Fruit fly (Drosophila melanogaster) whole organism, embryonic: ENCODE measurements around the gene CG45061.

Source experiments
- Asciz ChIP-seq: fragments of 200-800 bp; sonication (Bioruptor generic); optimal IDR thresholded peaks from 2 replicates; lab custom pipeline; 2017; ENCODE audit warnings: missing biosample characterization, mild to moderate bottlenecking, missing genetic modification characterization, missing genetic modification reagents
- Awh ChIP-seq: fragments of 200-800 bp; sonication (Bioruptor generic); IDR thresholded peaks from 2 replicates; pipeline ENCODE4, ENCODE4 v1.3.6; 2022; ENCODE audit warnings: missing biosample characterization, missing genetic modification characterization
- Bgb ChIP-seq: fragments of 200-800 bp; sonication (Bioruptor generic); IDR thresholded peaks from 2 replicates; pipeline ENCODE4 v1.3.6; 2022; ENCODE audit warnings: missing biosample characterization, missing genetic modification characterization; ENCODE audit not compliant: partially characterized antibody
- CG11456 ChIP-seq: fragments of 200-800 bp; sonication (Bioruptor generic); IDR thresholded peaks from 3 replicates; pipeline ENCODE4 v1.3.6; 2022; ENCODE audit warnings: missing biosample characterization, missing genetic modification characterization
- CG11504 ChIP-seq: fragments of 200-800 bp; sonication (Bioruptor generic); optimal IDR thresholded peaks from 3 replicates; lab custom pipeline; 2019; ENCODE audit warnings: missing biosample characterization, mild to moderate bottlenecking, missing genetic modification characterization, moderate library complexity
- CG11696 ChIP-seq: fragments of 200-800 bp; sonication (Bioruptor generic); IDR thresholded peaks from 2 replicates; pipeline ENCODE4 v1.3.6; 2022; ENCODE audit warnings: missing biosample characterization, missing genetic modification characterization
- CG11723 ChIP-seq: fragments of 200-800 bp; sonication (Bioruptor generic); optimal IDR thresholded peaks from 2 replicates; lab custom pipeline; 2017; ENCODE audit warnings: missing biosample characterization, mild to moderate bottlenecking, missing genetic modification characterization
- CG12155 ChIP-seq: fragments of 200-800 bp; sonication (Bioruptor generic); optimal IDR thresholded peaks from 3 replicates; lab custom pipeline; 2016; ENCODE audit warnings: missing biosample characterization, missing genetic modification characterization
- CG1233 ChIP-seq: fragments of 200-800 bp; sonication (Bioruptor generic); optimal IDR thresholded peaks from 4 replicates; lab custom pipeline; 2018; ENCODE audit warnings: missing biosample characterization, mild to moderate bottlenecking, missing genetic modification characterization
- CG12659 ChIP-seq: fragments of 200-800 bp; sonication (Bioruptor generic); optimal IDR thresholded peaks from 3 replicates; lab custom pipeline; 2017; ENCODE audit warnings: mild to moderate bottlenecking, missing biosample characterization, missing genetic modification reagents, missing genetic modification characterization
- CG13287 ChIP-seq: fragments of 200-800 bp; sonication (Bioruptor generic); IDR thresholded peaks from 2 replicates; pipeline ENCODE4 v1.3.6; 2022; ENCODE audit warnings: missing biosample characterization, missing genetic modification characterization; ENCODE audit not compliant: partially characterized antibody
- CG13775 ChIP-seq: fragments of 200-800 bp; sonication (Bioruptor generic); optimal IDR thresholded peaks from 3 replicates; lab custom pipeline; 2017; ENCODE audit warnings: missing biosample characterization, mild to moderate bottlenecking, missing genetic modification characterization
- CG17612 ChIP-seq: fragments of 200-800 bp; sonication (Bioruptor generic); IDR thresholded peaks from 2 replicates; pipeline ENCODE4 v1.3.6; 2022; ENCODE audit warnings: missing biosample characterization, missing genetic modification characterization
- CG18476 ChIP-seq: fragments of 200-800 bp; sonication (Bioruptor generic); optimal IDR thresholded peaks from 2 replicates; lab custom pipeline; 2016; ENCODE audit warnings: missing biosample characterization, mild to moderate bottlenecking, missing genetic modification characterization
- CG3281 ChIP-seq: fragments of 200-800 bp; sonication (Bioruptor generic); optimal IDR thresholded peaks from 3 replicates; lab custom pipeline; 2017; ENCODE audit warnings: missing biosample characterization, mild to moderate bottlenecking, missing genetic modification characterization
- CG33557 ChIP-seq: fragments of 200-800 bp; sonication (Bioruptor generic); optimal IDR thresholded peaks from 2 replicates; lab custom pipeline; 2019; ENCODE audit warnings: missing biosample characterization, mild to moderate bottlenecking, missing genetic modification characterization, moderate library complexity
- CG42726 ChIP-seq: fragments of 200-800 bp; sonication (Bioruptor generic); IDR thresholded peaks from 2 replicates; pipeline ENCODE4 v1.3.6; 2022; ENCODE audit warnings: missing biosample characterization, missing genetic modification characterization; ENCODE audit not compliant: partially characterized antibody
- CG4707 ChIP-seq: fragments of 200-800 bp; sonication (Bioruptor generic); optimal IDR thresholded peaks from 2 replicates; lab custom pipeline; 2018; ENCODE audit warnings: missing biosample characterization, mild to moderate bottlenecking, missing genetic modification characterization, moderate library complexity
- CG6272 ChIP-seq: fragments of 200-800 bp; sonication (Bioruptor generic); IDR thresholded peaks from 2 replicates; pipeline ENCODE4 v1.3.6; 2022; ENCODE audit warnings: missing biosample characterization, missing genetic modification characterization
- CG7987 ChIP-seq: fragments of 200-800 bp; sonication (Bioruptor generic); optimal IDR thresholded peaks from 2 replicates; lab custom pipeline; 2018; ENCODE audit warnings: missing biosample characterization, mild to moderate bottlenecking, missing genetic modification characterization, moderate library complexity
- CG9932 ChIP-seq: fragments of 200-800 bp; sonication (Bioruptor generic); IDR thresholded peaks from 2 replicates; pipeline ENCODE4 v1.3.6; 2022; ENCODE audit warnings: missing biosample characterization, missing genetic modification characterization
- CHES-1-like ChIP-seq: fragments of 200-800 bp; sonication (Bioruptor generic); optimal IDR thresholded peaks from 2 replicates; lab custom pipeline; 2016; ENCODE audit warnings: missing biosample characterization, missing genetic modification characterization
- CrebB ChIP-seq: fragments of 200-800 bp; sonication (Bioruptor generic); optimal IDR thresholded peaks from 3 replicates; lab custom pipeline; 2018; ENCODE audit warnings: missing biosample characterization, mild to moderate bottlenecking, missing genetic modification characterization
- Dip2 ChIP-seq: fragments of 200-800 bp; sonication (Bioruptor generic); IDR thresholded peaks from 2 replicates; pipeline ENCODE4 v1.3.6; 2022; ENCODE audit warnings: missing biosample characterization, missing genetic modification characterization
- Dip3 ChIP-seq: fragments of 200-800 bp; sonication (Bioruptor generic); optimal IDR thresholded peaks from 3 replicates; lab custom pipeline; 2016; ENCODE audit warnings: missing biosample characterization, missing genetic modification characterization
- Dref ChIP-seq: fragments of 200-800 bp; sonication (Bioruptor generic); IDR thresholded peaks from 2 replicates; pipeline ENCODE4 v1.3.6; 2022; ENCODE audit warnings: missing biosample characterization, missing genetic modification characterization
- Hmx ChIP-seq: fragments of 200-800 bp; sonication (Bioruptor generic); optimal IDR thresholded peaks from 2 replicates; lab custom pipeline; 2016; ENCODE audit warnings: missing biosample characterization, missing genetic modification characterization
- Hr3 ChIP-seq: fragments of 200-800 bp; sonication (Bioruptor generic); optimal IDR thresholded peaks from 3 replicates; lab custom pipeline; 2016; ENCODE audit warnings: missing biosample characterization, missing genetic modification characterization
- Hr39 ChIP-seq: fragments of >200 bp; optimal IDR thresholded peaks from 2 replicates; lab custom pipeline; 2017
- Hr51 ChIP-seq, 2 experiments: fragments of 200-800 bp; sonication (Bioruptor generic); optimal IDR thresholded peaks; 2 replicates in 1 of 2; 3 replicates in 1 of 2; lab custom pipeline; 2016 to 2018; ENCODE audit warnings: missing biosample characterization in 2 of 2, missing genetic modification characterization in 2 of 2, mild to moderate bottlenecking in 1 of 2, moderate library complexity in 1 of 2
- Ravus ChIP-seq: fragments of 200-800 bp; sonication (Bioruptor generic); IDR thresholded peaks from 2 replicates; pipeline ENCODE4 v1.3.6; 2022; ENCODE audit warnings: missing biosample characterization, missing genetic modification characterization
- Side ChIP-seq: fragments of 200-800 bp; sonication (Bioruptor generic); optimal IDR thresholded peaks from 2 replicates; lab custom pipeline; 2016; ENCODE audit warnings: missing biosample characterization, missing genetic modification characterization
- Taf1 ChIP-seq: fragments of 200-800 bp; sonication (Bioruptor generic); IDR thresholded peaks from 2 replicates; pipeline ENCODE4 v1.3.6; 2022; ENCODE audit warnings: missing biosample characterization, missing genetic modification characterization
- Xbp1 ChIP-seq: fragments of 200-800 bp; sonication (Bioruptor generic); optimal IDR thresholded peaks from 3 replicates; lab custom pipeline; 2016; ENCODE audit warnings: missing biosample characterization, mild to moderate bottlenecking, missing genetic modification characterization
- ase ChIP-seq: fragments of 200-800 bp; sonication (Bioruptor generic); IDR thresholded peaks from 3 replicates; pipeline ENCODE4 v1.3.6; 2022; ENCODE audit warnings: missing biosample characterization, missing genetic modification characterization
- dan ChIP-seq: fragments of 200-800 bp; sonication (Bioruptor generic); IDR thresholded peaks from 2 replicates; pipeline ENCODE4 v1.3.6; 2022; ENCODE audit warnings: missing biosample characterization, missing genetic modification characterization
- ftz-f1 ChIP-seq: fragments of 200-800 bp; sonication (Bioruptor generic); optimal IDR thresholded peaks from 2 replicates; lab custom pipeline; 2016; ENCODE audit warnings: missing biosample characterization, missing genetic modification characterization
- grn ChIP-seq: fragments of 200-800 bp; sonication (Bioruptor generic); optimal IDR thresholded peaks from 3 replicates; lab custom pipeline; 2017; ENCODE audit warnings: missing biosample characterization, missing genetic modification characterization
- hbn ChIP-seq: fragments of 200-800 bp; sonication (Bioruptor generic); IDR thresholded peaks from 2 replicates; pipeline ENCODE4 v1.3.6; 2022; ENCODE audit warnings: missing biosample characterization, missing genetic modification characterization; ENCODE audit not compliant: partially characterized antibody
- jing ChIP-seq: fragments of 200-800 bp; sonication (Bioruptor generic); optimal IDR thresholded peaks from 2 replicates; lab custom pipeline; 2018; ENCODE audit warnings: missing biosample characterization, mild to moderate bottlenecking, missing genetic modification characterization
- lbe ChIP-seq: fragments of 200-800 bp; sonication (Bioruptor generic); optimal IDR thresholded peaks from 2 replicates; lab custom pipeline; 2016; ENCODE audit warnings: missing biosample characterization, mild to moderate bottlenecking, missing genetic modification characterization
- lmd ChIP-seq: fragments of 200-800 bp; sonication (Bioruptor generic); IDR thresholded peaks from 2 replicates; pipeline ENCODE4 v1.3.6; 2022; ENCODE audit warnings: missing biosample characterization, missing genetic modification characterization
- lola ChIP-seq, 3 experiments: fragments of >200 bp in 2 of 3; fragments of 200-800 bp in 1 of 3; sonication (Bioruptor generic) in 1 of 3; optimal IDR thresholded peaks; 2 replicates each; lab custom pipeline; 2017 to 2019; ENCODE audit warnings: missing biosample characterization in 3 of 3, missing genetic modification characterization in 3 of 3, mild to moderate bottlenecking in 1 of 3, moderate library complexity in 1 of 3
- otp ChIP-seq: fragments of 200-800 bp; sonication (Bioruptor generic); IDR thresholded peaks from 3 replicates; pipeline ENCODE4, ENCODE4 v1.3.6; 2022; ENCODE audit warnings: missing biosample characterization, missing genetic modification characterization
- schlank ChIP-seq: fragments of 200-800 bp; sonication (Bioruptor generic); optimal IDR thresholded peaks from 2 replicates; lab custom pipeline; 2018; ENCODE audit warnings: missing biosample characterization, mild to moderate bottlenecking, missing genetic modification characterization
- sens ChIP-seq: fragments of 200-800 bp; sonication (Bioruptor generic); peaks from one replicate; lab custom pipeline; 2016; ENCODE audit warnings: missing biosample characterization, missing genetic modification characterization
- ssp ChIP-seq: fragments of 200-800 bp; sonication (Bioruptor generic); IDR thresholded peaks from 2 replicates; pipeline ENCODE4 v1.3.6; 2022; ENCODE audit warnings: missing biosample characterization, missing genetic modification characterization
- usp ChIP-seq: fragments of >200 bp; optimal IDR thresholded peaks from 2 replicates; lab custom pipeline; 2017; ENCODE audit warnings: missing biosample characterization, missing genetic modification characterization
- vvl ChIP-seq: fragments of 200-800 bp; sonication (Bioruptor generic); IDR thresholded peaks from 2 replicates; pipeline ENCODE4 v1.3.6; 2022; ENCODE audit warnings: missing biosample characterization, missing genetic modification characterization

Gene CG45061

DNA sequence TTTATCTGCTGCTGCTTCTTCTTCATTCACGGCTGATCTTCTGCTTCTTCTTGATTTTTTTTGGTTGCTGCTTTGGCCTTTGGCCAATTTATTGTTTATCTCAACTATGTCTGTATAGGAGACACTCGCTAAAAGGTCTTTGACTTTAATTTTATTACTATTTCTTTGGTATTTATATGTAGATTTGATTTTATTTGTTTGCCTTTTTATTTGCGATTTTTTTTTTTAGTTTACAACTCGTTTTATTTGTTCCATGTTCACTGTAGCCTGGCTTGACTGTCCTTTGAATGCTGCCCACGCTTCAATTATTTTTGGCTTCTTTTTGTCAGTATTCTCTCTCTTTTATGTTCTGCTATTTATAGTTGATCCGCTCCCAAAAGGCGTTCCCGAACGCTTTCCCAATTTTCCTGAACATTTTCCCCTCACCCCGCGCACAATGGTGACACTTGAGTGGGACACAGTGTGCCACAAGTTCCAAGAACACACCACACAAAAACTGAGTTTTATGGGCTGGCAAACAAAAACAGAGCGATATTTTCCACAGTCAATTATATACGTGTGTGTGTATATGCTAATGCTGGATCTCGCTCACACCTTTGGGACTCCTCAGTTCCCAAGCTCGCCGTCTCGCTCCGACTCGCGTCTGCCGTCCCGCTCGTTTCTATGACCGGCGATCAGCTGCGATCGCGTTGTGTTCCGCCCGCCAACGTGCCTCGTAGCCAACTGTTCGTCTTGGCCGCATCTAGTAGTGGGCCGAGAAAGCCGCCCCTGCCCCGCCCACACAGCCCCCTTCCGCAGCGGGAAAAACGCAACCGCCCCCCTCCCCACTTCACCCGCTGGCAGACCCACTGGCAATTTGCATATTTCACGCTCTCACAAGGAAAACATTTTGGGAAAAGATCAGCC is 4.7 kb upstream of the CG45061 start, which contains the start of gene CG15247 (continued):
- TF ChIP-seq CG12155 (GFP tag; lab: Kevin White, UChicago) = peak; percentile 67
- peak; percentile 50 for TF ChIP-seq CG1233 (GFP tag; lab: Kevin White, UChicago)
- peak; percentile 46 for TF ChIP-seq Asciz (GFP tag; lab: Kevin White, UChicago)
- TF ChIP-seq Dref = no peak
- no peak for TF ChIP-seq CG7987 (GFP tag; lab: Kevin White, UChicago)
- TF ChIP-seq Xbp1 (GFP tag; lab: Kevin White, UChicago) = peak; percentile 77
- peak; percentile 82 for TF ChIP-seq vvl (GFP tag; lab: Robert Waterston, UW)
- no peak for TF ChIP-seq Dip2 (GFP tag; lab: Robert Waterston, UW)
- peak; percentile 55 for TF ChIP-seq CG6272
- peak; percentile 71 for TF ChIP-seq Dip3 (GFP tag; lab: Kevin White, UChicago)
- TF ChIP-seq CG12659 (GFP tag; lab: Kevin White, UChicago) = peak; percentile 62
- TF ChIP-seq CG11696 (GFP tag; lab: Robert Waterston, UW) = peak; percentile 58
- no peak for TF ChIP-seq CG13287
- TF ChIP-seq Bgb (GFP tag; lab: Robert Waterston, UW) = no peak
- TF ChIP-seq ase (GFP tag; lab: Robert Waterston, UW) = peak; percentile 60; the same call in 2 of the 3 replicates
- TF ChIP-seq Ravus (GFP tag; lab: Robert Waterston, UW) = peak; percentile 49
- TF ChIP-seq Hr39 (lab: Kevin White, UChicago) = no peak
- peak; percentile 53 for TF ChIP-seq Side
- TF ChIP-seq ssp = peak; percentile 64
- TF ChIP-seq CG13775 = peak; percentile 60
- TF ChIP-seq CG42726 = no peak
- peak; percentile 16 for TF ChIP-seq CG33557 (GFP tag; lab: Kevin White, UChicago)
- TF ChIP-seq jing (GFP tag; lab: Kevin White, UChicago) = no peak
- peak; percentile 20 to 77 for TF ChIP-seq Hr51 (GFP tag; optimal IDR thresholded peaks at IDR 0.05; lab: Kevin White, UChicago)
- TF ChIP-seq dan = no peak
- TF ChIP-seq CHES-1-like = peak; percentile 53
- TF ChIP-seq CG4707 (GFP tag; lab: Kevin White, UChicago) = no peak
- TF ChIP-seq lmd (GFP tag; lab: Robert Waterston, UW) = peak; percentile 82
- peak; percentile 95 for TF ChIP-seq sens (GFP tag; lab: Kevin White, UChicago)
- no peak for TF ChIP-seq ftz-f1
- no peak for TF ChIP-seq schlank (tag; lab: Kevin White, UChicago)
- TF ChIP-seq Hmx (GFP tag; lab: Kevin White, UChicago) = peak; percentile 51
- TF ChIP-seq CrebB (tag; lab: Kevin White, UChicago) = peak; percentile 27
- peak; percentile 62; the same call in 1 of the 2 replicates for TF ChIP-seq Awh (GFP tag; lab: Robert Waterston, UW)
- TF ChIP-seq CG3281 (GFP tag; lab: Kevin White, UChicago) = peak; percentile 43
- TF ChIP-seq CG11723 (GFP tag; lab: Kevin White, UChicago) = peak; percentile 25
- TF ChIP-seq lbe = no peak
- TF ChIP-seq CG17612 (GFP tag; lab: Robert Waterston, UW) = peak; percentile 63
- TF ChIP-seq lola (GFP tag; optimal IDR thresholded peaks at IDR 0.05; lab: Kevin White, UChicago) = peak in 1 of 3 experiments; percentile 56
- TF ChIP-seq Hr3 (GFP tag; lab: Kevin White, UChicago) = peak; percentile 48
- TF ChIP-seq CG18476 (GFP tag; lab: Kevin White, UChicago) = peak; percentile 55
- peak; percentile 79 for TF ChIP-seq CG11504 (tag; lab: Kevin White, UChicago)
- TF ChIP-seq otp = peak; percentile 77
- peak; percentile 71 for TF ChIP-seq CG11456 (GFP tag; lab: Robert Waterston, UW)
- no peak for TF ChIP-seq hbn (GFP tag; lab: Robert Waterston, UW)
- peak; percentile 72; the same call in 1 of the 2 replicates for TF ChIP-seq Taf1 (GFP tag; lab: Robert Waterston, UW)
- peak; percentile 88 for TF ChIP-seq CG9932
- TF ChIP-seq usp (GFP tag; lab: Kevin White, UChicago) = no peak
- TF ChIP-seq grn = no peak
